Fruit fly (Drosophila melanogaster) whole organism, embryonic: Measurements from ENCODE around the gene corn.

Experiments
- Asciz ChIP-seq: fragments of 200-800 bp; sonication (Bioruptor generic); optimal IDR thresholded peaks from 2 replicates; lab custom pipeline; 2017; ENCODE audit warnings: missing biosample characterization, mild to moderate bottlenecking, missing genetic modification characterization, missing genetic modification reagents
- Bdp1 ChIP-seq: fragments of 200-800 bp; sonication (Bioruptor generic); optimal IDR thresholded peaks from 3 replicates; lab custom pipeline; 2016; ENCODE audit warnings: missing biosample characterization, missing genetic modification characterization
- Blimp-1 ChIP-seq: fragments of 200-800 bp; sonication (Bioruptor generic); optimal IDR thresholded peaks from 3 replicates; lab custom pipeline; 2018; ENCODE audit warnings: missing biosample characterization, missing genetic modification characterization, mild to moderate bottlenecking, moderate library complexity, missing genetic modification reagents
- CG10321 ChIP-seq: fragments of 200-800 bp; sonication (Bioruptor generic); IDR thresholded peaks from 2 replicates; pipeline ENCODE4 v1.3.6; 2022; ENCODE audit warnings: missing biosample characterization, missing genetic modification characterization
- CG10543 ChIP-seq: fragments of 200-800 bp; sonication (Bioruptor generic); optimal IDR thresholded peaks from 3 replicates; lab custom pipeline; 2017; ENCODE audit warnings: missing biosample characterization, mild to moderate bottlenecking, missing genetic modification characterization, moderate library complexity
- CG10959 ChIP-seq: fragments of 200-800 bp; sonication (Bioruptor generic); IDR thresholded peaks from 2 replicates; pipeline ENCODE4 v1.3.6; 2022; ENCODE audit warnings: missing biosample characterization, missing genetic modification characterization
- CG10979 ChIP-seq: fragments of 200-800 bp; sonication (Bioruptor generic); optimal IDR thresholded peaks from 2 replicates; lab custom pipeline; 2018; ENCODE audit warnings: missing biosample characterization, mild to moderate bottlenecking, missing genetic modification characterization, moderate library complexity
- CG11696 ChIP-seq: fragments of 200-800 bp; sonication (Bioruptor generic); IDR thresholded peaks from 2 replicates; pipeline ENCODE4 v1.3.6; 2022; ENCODE audit warnings: missing biosample characterization, missing genetic modification characterization
- CG1233 ChIP-seq: fragments of 200-800 bp; sonication (Bioruptor generic); optimal IDR thresholded peaks from 4 replicates; lab custom pipeline; 2018; ENCODE audit warnings: missing biosample characterization, mild to moderate bottlenecking, missing genetic modification characterization
- CG12659 ChIP-seq: fragments of 200-800 bp; sonication (Bioruptor generic); optimal IDR thresholded peaks from 3 replicates; lab custom pipeline; 2017; ENCODE audit warnings: mild to moderate bottlenecking, missing biosample characterization, missing genetic modification reagents, missing genetic modification characterization
- CG13123 ChIP-seq: fragments of 200-800 bp; sonication (Bioruptor generic); optimal IDR thresholded peaks from 2 replicates; lab custom pipeline; 2016; ENCODE audit warnings: missing biosample characterization, missing genetic modification characterization
- CG13424 ChIP-seq: fragments of 200-800 bp; sonication (Bioruptor generic); optimal IDR thresholded peaks from 2 replicates; lab custom pipeline; 2019; ENCODE audit warnings: missing biosample characterization, mild to moderate bottlenecking, missing genetic modification characterization, moderate library complexity
- CG13775 ChIP-seq: fragments of 200-800 bp; sonication (Bioruptor generic); optimal IDR thresholded peaks from 3 replicates; lab custom pipeline; 2017; ENCODE audit warnings: missing biosample characterization, mild to moderate bottlenecking, missing genetic modification characterization
- CG16863 ChIP-seq: fragments of 200-800 bp; sonication (Bioruptor generic); optimal IDR thresholded peaks from 3 replicates; lab custom pipeline; 2016; ENCODE audit warnings: missing biosample characterization, missing genetic modification characterization
- CG17361 ChIP-seq: fragments of 200-800 bp; sonication (Bioruptor generic); IDR thresholded peaks from 3 replicates; pipeline ENCODE4 v1.3.6; 2022; ENCODE audit warnings: missing biosample characterization, missing genetic modification characterization
- CG2116 ChIP-seq: fragments of 200-800 bp; sonication (Bioruptor generic); optimal IDR thresholded peaks from 3 replicates; lab custom pipeline; 2018; ENCODE audit warnings: missing biosample characterization, mild to moderate bottlenecking, missing genetic modification characterization
- CG2712 ChIP-seq: fragments of 200-800 bp; optimal IDR thresholded peaks from 3 replicates; lab custom pipeline; 2019; ENCODE audit warnings: missing biosample characterization, mild to moderate bottlenecking, missing genetic modification characterization, moderate library complexity
- CG32772 ChIP-seq: fragments of 200-800 bp; sonication (Bioruptor generic); IDR thresholded peaks from 2 replicates; pipeline ENCODE4 v1.3.6; 2022; ENCODE audit warnings: missing biosample characterization, missing genetic modification characterization
- CG34224 ChIP-seq: fragments of 200-800 bp; sonication (Bioruptor generic); IDR thresholded peaks from 3 replicates; pipeline ENCODE4 v1.3.6; 2022; ENCODE audit warnings: missing biosample characterization, missing genetic modification characterization; ENCODE audit not compliant: partially characterized antibody
- CG4360 ChIP-seq: fragments of 200-800 bp; sonication (Bioruptor generic); IDR thresholded peaks from 2 replicates; pipeline ENCODE4 v1.3.6; 2022; ENCODE audit warnings: missing biosample characterization, missing genetic modification characterization
- CG6791 ChIP-seq: fragments of 200-800 bp; sonication (Bioruptor generic); IDR thresholded peaks from 3 replicates; pipeline ENCODE4 v1.3.6; 2022; ENCODE audit warnings: missing biosample characterization, missing genetic modification characterization; ENCODE audit not compliant: partially characterized antibody
- CG6813 ChIP-seq: fragments of 200-800 bp; sonication (Bioruptor generic); optimal IDR thresholded peaks from 2 replicates; lab custom pipeline; 2017; ENCODE audit warnings: missing biosample characterization, missing genetic modification characterization, mild to moderate bottlenecking, moderate library complexity, missing genetic modification reagents
- CG7271 ChIP-seq: fragments of 200-800 bp; sonication (Bioruptor generic); optimal IDR thresholded peaks from 2 replicates; lab custom pipeline; 2018; ENCODE audit warnings: missing biosample characterization, mild to moderate bottlenecking, missing genetic modification characterization, moderate library complexity
- CG8089 ChIP-seq: fragments of 200-800 bp; sonication (Bioruptor generic); optimal IDR thresholded peaks from 3 replicates; lab custom pipeline; 2016; ENCODE audit warnings: missing biosample characterization, missing genetic modification characterization
- CG9727 ChIP-seq: fragments of 200-800 bp; sonication (Bioruptor generic); optimal IDR thresholded peaks from 3 replicates; lab custom pipeline; 2017; ENCODE audit warnings: missing biosample characterization, mild to moderate bottlenecking, missing genetic modification characterization
- D19A ChIP-seq: fragments of 200-800 bp; optimal IDR thresholded peaks from 3 replicates; lab custom pipeline; 2019; ENCODE audit warnings: missing biosample characterization, mild to moderate bottlenecking, missing genetic modification characterization, moderate library complexity
- Dip2 ChIP-seq: fragments of 200-800 bp; sonication (Bioruptor generic); IDR thresholded peaks from 2 replicates; pipeline ENCODE4 v1.3.6; 2022; ENCODE audit warnings: missing biosample characterization, missing genetic modification characterization
- Gug ChIP-seq: fragments of 200-800 bp; sonication (Bioruptor generic); IDR thresholded peaks from 4 replicates; pipeline ENCODE4 v1.3.6; 2022; ENCODE audit warnings: missing biosample characterization, missing genetic modification characterization
- Hsf ChIP-seq: fragments of 200-800 bp; sonication (Bioruptor generic); optimal IDR thresholded peaks from 3 replicates; lab custom pipeline; 2016; ENCODE audit warnings: missing biosample characterization, missing genetic modification characterization
- MBD-R2 ChIP-seq: fragments of 200-800 bp; sonication (Bioruptor generic); IDR thresholded peaks from 2 replicates; pipeline ENCODE4 v1.3.6; 2022; ENCODE audit warnings: missing biosample characterization, missing genetic modification characterization
- NC2β ChIP-seq: fragments of 200-800 bp; sonication (Bioruptor generic); optimal IDR thresholded peaks from 2 replicates; lab custom pipeline; 2016; ENCODE audit warnings: missing biosample characterization, missing genetic modification characterization
- NFAT ChIP-seq: fragments of 200-800 bp; sonication (Bioruptor generic); IDR thresholded peaks from 2 replicates; pipeline ENCODE4 v1.3.6; 2022; ENCODE audit warnings: missing biosample characterization, missing genetic modification characterization
- Nf-YB ChIP-seq: fragments of 200-800 bp; sonication (Bioruptor generic); optimal IDR thresholded peaks from 3 replicates; lab custom pipeline; 2019; ENCODE audit warnings: missing biosample characterization, mild to moderate bottlenecking, missing genetic modification characterization, moderate library complexity
- Oaz ChIP-seq: fragments of 200-800 bp; sonication (Bioruptor generic); IDR thresholded peaks from 2 replicates; pipeline ENCODE4 v1.3.6; 2022; ENCODE audit warnings: missing biosample characterization, missing genetic modification characterization
- Optix ChIP-seq: fragments of 200-800 bp; sonication (Bioruptor generic); IDR thresholded peaks from 3 replicates; pipeline ENCODE4 v1.3.6; 2022; ENCODE audit warnings: missing biosample characterization, missing genetic modification characterization
- Six4 ChIP-seq: fragments of 200-800 bp; sonication (Bioruptor generic); optimal IDR thresholded peaks from 2 replicates; lab custom pipeline; 2016; ENCODE audit warnings: missing biosample characterization, missing genetic modification characterization
- Sox102F ChIP-seq: fragments of 200-800 bp; sonication (Bioruptor generic); optimal IDR thresholded peaks from 2 replicates; lab custom pipeline; 2018; ENCODE audit warnings: missing biosample characterization, mild to moderate bottlenecking, missing genetic modification characterization, moderate library complexity
- bsh ChIP-seq, 2 experiments: fragments of 200-800 bp; sonication (Bioruptor generic); optimal IDR thresholded peaks; 2 replicates each; lab custom pipeline; 2017 to 2018; ENCODE audit warnings: mild to moderate bottlenecking in 2 of 2, missing biosample characterization in 2 of 2, missing genetic modification characterization in 2 of 2, moderate library complexity in 1 of 2
- cato ChIP-seq: fragments of 200-800 bp; sonication (Bioruptor generic); optimal IDR thresholded peaks from 2 replicates; lab custom pipeline; 2016; ENCODE audit warnings: missing biosample characterization, missing genetic modification characterization, borderline replicate concordance
- chinmo ChIP-seq: fragments of 200-800 bp; sonication (Bioruptor generic); IDR thresholded peaks from 4 replicates; pipeline ENCODE4 v1.3.6; 2022; ENCODE audit warnings: missing biosample characterization, missing genetic modification characterization; ENCODE audit not compliant: partially characterized antibody
- fd102C ChIP-seq: fragments of 200-800 bp; sonication (Bioruptor generic); optimal IDR thresholded peaks from 2 replicates; lab custom pipeline; 2018; ENCODE audit warnings: missing biosample characterization, mild to moderate bottlenecking, missing genetic modification characterization, moderate library complexity
- fd96Cb ChIP-seq: fragments of 200-800 bp; sonication (Bioruptor generic); optimal IDR thresholded peaks from 2 replicates; lab custom pipeline; 2018; ENCODE audit warnings: missing biosample characterization, mild to moderate bottlenecking, missing genetic modification characterization, moderate library complexity
- hkb ChIP-seq, 2 experiments: fragments of 200-800 bp in 1 of 2; fragments of >200 bp in 1 of 2; sonication (Bioruptor generic) in 1 of 2; IDR thresholded peaks in 1 of 2; optimal IDR thresholded peaks in 1 of 2; 2 replicates each; pipeline versions ENCODE4 v1.3.6 to Lab custom; 2017 to 2022; ENCODE audit warnings: missing biosample characterization in 1 of 2, missing genetic modification characterization in 1 of 2
- luna ChIP-seq: fragments of 200-800 bp; sonication (Bioruptor generic); optimal IDR thresholded peaks from 2 replicates; lab custom pipeline; 2016; ENCODE audit warnings: missing biosample characterization, missing genetic modification characterization
- psq ChIP-seq: fragments of 200-800 bp; sonication (Bioruptor generic); optimal IDR thresholded peaks from 2 replicates; lab custom pipeline; 2017; ENCODE audit warnings: missing biosample characterization, missing genetic modification characterization
- row ChIP-seq: fragments of 200-800 bp; sonication (Bioruptor generic); IDR thresholded peaks from 3 replicates; pipeline ENCODE4 v1.3.6; 2022; ENCODE audit warnings: missing biosample characterization, missing genetic modification characterization
- run ChIP-seq: fragments of 200-800 bp; sonication (Bioruptor generic); optimal IDR thresholded peaks from 3 replicates; lab custom pipeline; 2018; ENCODE audit warnings: missing biosample characterization, mild to moderate bottlenecking, missing genetic modification characterization
- unpg ChIP-seq: fragments of 200-800 bp; sonication (Bioruptor generic); optimal IDR thresholded peaks from 3 replicates; lab custom pipeline; 2018; ENCODE audit warnings: missing biosample characterization, mild to moderate bottlenecking, missing genetic modification characterization, moderate library complexity
- wor ChIP-seq: fragments of 200-800 bp; sonication (Bioruptor generic); IDR thresholded peaks from 2 replicates; pipeline ENCODE4 v1.3.6; 2022; ENCODE audit warnings: missing biosample characterization, missing genetic modification characterization
- zen2 ChIP-seq: fragments of 200-800 bp; sonication (Bioruptor generic); IDR thresholded peaks from 3 replicates; pipeline ENCODE4 v1.3.6; 2022; ENCODE audit warnings: missing biosample characterization, missing genetic modification characterization; ENCODE audit not compliant: partially characterized antibody

Gene corn

dm6 chr3L:7155522-7155978 lies 1.3 kb downstream of the corn start (continued):
- TF ChIP-seq CG9727 (GFP tag; lab: Kevin White, UChicago) (peak; percentile 45), wor (no peak), Bdp1 (GFP tag; lab: Kevin White, UChicago) (no peak), Optix (GFP tag; lab: Robert Waterston, UW) (no peak), Oaz (no peak), CG1233 (peak; percentile 15), Six4 (GFP tag; lab: Kevin White, UChicago) (peak; percentile 11), CG10321 (no peak), chinmo (GFP tag; lab: Robert Waterston, UW) (no peak), D19A (tag; lab: Kevin White, UChicago) (peak; percentile 25), Blimp-1 (no peak), CG32772 (GFP tag; lab: Robert Waterston, UW) (no peak), CG4360 (GFP tag; lab: Robert Waterston, UW) (no peak), CG13424 (tag; lab: Kevin White, UChicago) (peak; percentile 31), CG16863 (GFP tag; lab: Kevin White, UChicago) (no peak), NFAT (GFP tag; lab: Robert Waterston, UW) (no peak), Sox102F (peak; percentile 16), fd102C (GFP tag; lab: Kevin White, UChicago) (no peak), CG17361 (GFP tag; lab: Robert Waterston, UW) (peak; percentile 84), Dip2 (GFP tag; lab: Robert Waterston, UW) (no peak), CG8089 (GFP tag; lab: Kevin White, UChicago) (no peak), CG12659 (GFP tag; lab: Kevin White, UChicago) (peak; percentile 5), Nf-YB (peak; percentile 14), bsh (GFP tag; optimal IDR thresholded peaks at IDR 0.05; lab: Kevin White, UChicago) (peak; percentile 11 to 37), CG2712 (tag; lab: Kevin White, UChicago) (peak; percentile 53), CG10543 (GFP tag; lab: Kevin White, UChicago) (no peak), CG10979 (tag; lab: Kevin White, UChicago) (peak; percentile 29), zen2 (no peak), Hsf (GFP tag; lab: Kevin White, UChicago) (peak; percentile 36), CG7271 (no peak), luna (GFP tag; lab: Kevin White, UChicago) (no peak), row (GFP tag; lab: Robert Waterston, UW) (peak; percentile 58), CG10959 (GFP tag; lab: Robert Waterston, UW) (no peak), cato (GFP tag; lab: Kevin White, UChicago) (no peak), CG13123 (GFP tag; lab: Kevin White, UChicago) (no peak), run (tag; lab: Kevin White, UChicago) (no peak), fd96Cb (peak; percentile 12), psq (GFP tag; lab: Kevin White, UChicago) (no peak), CG34224 (GFP tag; lab: Robert Waterston, UW) (no peak), CG2116 (GFP tag; lab: Kevin White, UChicago) (no peak), MBD-R2 (no peak), CG13775 (GFP tag; lab: Kevin White, UChicago) (peak; percentile 19), Gug (GFP tag; lab: Robert Waterston, UW) (no peak), Asciz (GFP tag; lab: Kevin White, UChicago) (no peak), CG11696 (GFP tag; lab: Robert Waterston, UW) (no peak), CG6813 (GFP tag; lab: Kevin White, UChicago) (peak; percentile 23), hkb (optimal IDR thresholded peaks at IDR 0.05; lab: Kevin White, UChicago) (no peak), hkb (GFP tag; IDR thresholded peaks at IDR 0.05; lab: Robert Waterston, UW) (no peak), CG6791 (no peak), NC2β (GFP tag; lab: Kevin White, UChicago) (no peak), unpg (GFP tag; lab: Kevin White, UChicago) (peak; percentile 2)
